Worm (Caenorhabditis elegans) whole organism, late embryonic: ENCODE measurements around the gene rdl-1.
A peak's percentile ranks its signal among the peaks of the same experiment; 100 is the strongest.

Experiments used
- F13H6.1 ChIP-seq: sonication (generic microtip); optimal IDR thresholded peaks from 2 replicates; lab custom pipeline; 2016; ENCODE audit warnings: missing genetic modification characterization, missing compliant biosample characterization
- K09A11.1 ChIP-seq: sonication (generic microtip); optimal IDR thresholded peaks from 2 replicates; lab custom pipeline; 2017; ENCODE audit warnings: antibody characterized with exemption, mild to moderate bottlenecking, missing genetic modification characterization, missing compliant biosample characterization; ENCODE audit not compliant: insufficient read depth
- ceh-14 ChIP-seq: sonication (generic microtip); optimal IDR thresholded peaks from 2 replicates; lab custom pipeline; 2016; ENCODE audit warnings: missing genotype, missing genetic modification characterization, missing compliant biosample characterization
- ceh-18 ChIP-seq: sonication (generic microtip); optimal IDR thresholded peaks from 2 replicates; lab custom pipeline; 2016; ENCODE audit warnings: missing genetic modification characterization, missing compliant biosample characterization
- ceh-45 ChIP-seq: fragments of 200-800 bp; sonication (Bioruptor generic); IDR thresholded peaks from 2 replicates; pipeline ENCODE4 v1.3.6; 2022; ENCODE audit warnings: missing genetic modification reagents, missing genetic modification characterization, missing compliant biosample characterization
- ceh-48 ChIP-seq: sonication (generic microtip); optimal IDR thresholded peaks from 2 replicates; lab custom pipeline; 2016; ENCODE audit warnings: missing genetic modification characterization, inconsistent platforms, missing compliant biosample characterization
- elt-2 ChIP-seq: sonication (generic microtip); optimal IDR thresholded peaks from 2 replicates; lab custom pipeline; 2016; ENCODE audit warnings: missing genetic modification reagents, missing genetic modification characterization, missing compliant biosample characterization
- elt-4 ChIP-seq: sonication (generic microtip); optimal IDR thresholded peaks from 2 replicates; lab custom pipeline; 2016; ENCODE audit warnings: missing genetic modification characterization, missing compliant biosample characterization
- ets-4 ChIP-seq: sonication (generic microtip); optimal IDR thresholded peaks from 2 replicates; lab custom pipeline; 2016; ENCODE audit warnings: missing genetic modification characterization, missing compliant biosample characterization
- madf-2 ChIP-seq: sonication (generic microtip); optimal IDR thresholded peaks from 2 replicates; lab custom pipeline; 2017; ENCODE audit warnings: missing genetic modification characterization, missing compliant biosample characterization
- nhr-232 ChIP-seq: sonication (generic microtip); optimal IDR thresholded peaks from 2 replicates; lab custom pipeline; 2016; ENCODE audit warnings: missing genetic modification characterization, missing compliant biosample characterization
- pat-9 ChIP-seq: fragments of 200-800 bp; sonication (Bioruptor generic); optimal IDR thresholded peaks from 2 replicates; lab custom pipeline; 2018; ENCODE audit warnings: mild to moderate bottlenecking, missing genetic modification characterization, moderate library complexity, missing compliant biosample characterization
- pha-2 ChIP-seq: sonication (generic microtip); optimal IDR thresholded peaks from 2 replicates; lab custom pipeline; 2017; ENCODE audit warnings: mild to moderate bottlenecking, missing genetic modification characterization, missing compliant biosample characterization
- rnt-1 ChIP-seq: sonication (generic microtip); optimal IDR thresholded peaks from 2 replicates; lab custom pipeline; 2016; ENCODE audit warnings: missing genetic modification characterization, missing compliant biosample characterization
- sox-2 ChIP-seq: fragments of 200-800 bp; sonication (Bioruptor generic); IDR thresholded peaks from 2 replicates; pipeline ENCODE4 v1.3.6; 2022; ENCODE audit warnings: missing genetic modification reagents, missing genetic modification characterization, missing compliant biosample characterization
- tbx-2 ChIP-seq: sonication (generic microtip); optimal IDR thresholded peaks from 2 replicates; lab custom pipeline; 2016; ENCODE audit warnings: missing genetic modification characterization, missing compliant biosample characterization
- unc-55 ChIP-seq: sonication (generic microtip); optimal IDR thresholded peaks from 2 replicates; lab custom pipeline; 2017; ENCODE audit warnings: missing biosample characterization, missing genetic modification reagents, missing genetic modification characterization
- unc-86 ChIP-seq: sonication (generic microtip); optimal IDR thresholded peaks from 2 replicates; lab custom pipeline; 2016; ENCODE audit warnings: missing genetic modification characterization, missing compliant biosample characterization

The rdl-1 gene

DNA sequence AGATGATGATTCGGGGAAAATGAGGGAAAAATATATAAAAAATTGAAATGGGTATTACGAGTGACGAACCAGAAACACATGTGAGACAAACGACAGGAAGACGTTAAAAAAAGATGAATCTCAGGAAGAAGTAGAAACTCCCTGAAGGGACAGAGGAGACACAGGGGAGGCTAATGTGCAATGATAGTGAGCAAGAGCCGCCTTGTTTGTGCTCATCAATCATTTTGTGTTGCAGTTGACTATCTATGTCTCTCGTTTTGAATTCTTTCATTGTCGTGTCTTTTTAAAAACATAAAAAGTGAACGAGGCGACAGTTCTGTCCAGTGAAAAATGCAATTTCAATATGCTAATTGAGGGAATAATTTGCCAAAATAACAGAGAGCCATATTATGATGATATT is 45.1 kb downstream of the rdl-1 start (continued):
- no peak for TF ChIP-seq tbx-2 (tag; lab: Kevin White, UChicago)
- TF ChIP-seq, all 69 proteins: peak for 0

DNA sequence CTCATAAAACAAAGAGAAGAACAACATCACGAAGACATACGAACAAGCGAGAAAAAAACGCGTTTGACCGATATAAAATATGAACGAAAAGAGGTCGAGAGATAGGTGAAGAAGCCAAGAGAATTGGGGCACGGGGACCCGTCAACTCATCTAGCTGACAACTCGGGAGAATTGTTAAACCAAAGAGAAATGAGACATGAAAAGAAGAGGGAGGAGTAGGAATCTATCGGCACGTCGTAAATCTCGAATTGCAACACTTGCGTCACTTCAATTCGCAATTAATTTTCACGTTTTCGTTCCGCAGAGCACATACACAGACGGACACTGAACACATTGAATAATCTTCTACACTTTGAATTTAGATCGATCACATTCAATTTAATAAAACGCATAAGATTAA is 46.5 kb downstream of the rdl-1 start:
- TF ChIP-seq unc-55: peak; percentile 95
- no peak for TF ChIP-seq madf-2 (tag; lab: Kevin White, UChicago)
- peak; percentile 44 for TF ChIP-seq ceh-18 (tag; lab: Kevin White, UChicago)
- TF ChIP-seq rnt-1 (tag; lab: Kevin White, UChicago): peak; percentile 22
- TF ChIP-seq, all 69 proteins: peak for 3

DNA sequence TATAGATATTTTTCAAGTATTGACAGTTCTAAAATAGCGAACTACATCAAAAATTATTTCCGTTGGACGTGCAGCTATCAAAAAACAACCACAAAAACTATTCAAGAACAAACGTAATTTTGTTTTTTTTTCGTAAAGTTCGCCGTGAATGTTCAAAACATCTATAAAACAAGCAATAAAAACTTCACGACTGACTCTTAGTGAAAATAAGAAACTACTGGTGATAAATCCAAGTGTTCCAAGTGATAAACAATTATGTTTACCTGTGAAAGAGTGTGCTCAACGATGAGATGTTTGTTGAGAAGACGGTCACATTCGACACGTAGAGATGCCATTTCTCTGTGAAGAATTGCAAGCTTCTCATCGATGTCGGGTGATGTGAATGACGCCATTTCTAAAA is 47.3 kb downstream of the rdl-1 start, which contains the start of gene C50F7.6:
TSS of gene C50F7.6 (minus strand) at position 394 of the 400 bp plus-strand sequence.
- TF ChIP-seq ceh-14 (tag; lab: Kevin White, UChicago): no peak
- no peak for TF ChIP-seq nhr-232 (tag; lab: Kevin White, UChicago)
- TF ChIP-seq sox-2 (GFP tag; lab: Robert Waterston, UW): no peak
- no peak for TF ChIP-seq pha-2 (tag; lab: Kevin White, UChicago)
- no peak for TF ChIP-seq ceh-18 (tag; lab: Kevin White, UChicago)
- no peak for TF ChIP-seq K09A11.1 (tag; lab: Kevin White, UChicago)
- TF ChIP-seq ceh-45 (GFP tag; lab: Robert Waterston, UW): no peak
- TF ChIP-seq F13H6.1 (tag; lab: Kevin White, UChicago): no peak
- no peak for TF ChIP-seq ceh-48 (tag; lab: Kevin White, UChicago)
- TF ChIP-seq pat-9 (tag; lab: Kevin White, UChicago): no peak
- no peak for TF ChIP-seq elt-2
- TF ChIP-seq elt-4 (tag; lab: Kevin White, UChicago): no peak
- TF ChIP-seq unc-86 (tag; lab: Kevin White, UChicago): no peak
- no peak for TF ChIP-seq ets-4
- TF ChIP-seq, all 69 proteins: peak for 0
